Fruit fly (Drosophila melanogaster) whole organism, wandering third instar larva: ENCODE data around the gene rudhira.

Source experiments
- br ChIP-seq: fragments of 200-800 bp; sonication (Bioruptor generic); optimal IDR thresholded peaks from 2 replicates; lab custom pipeline; 2016; ENCODE audit warnings: missing biosample characterization, missing genetic modification characterization
- fru ChIP-seq: fragments of 200-800 bp; sonication (Bioruptor generic); optimal IDR thresholded peaks from 3 replicates; lab custom pipeline; 2016; ENCODE audit warnings: missing biosample characterization, mild to moderate bottlenecking, missing genetic modification characterization
- pan ChIP-seq: fragments of >200 bp; optimal IDR thresholded peaks from 2 replicates; lab custom pipeline; 2017
- usp ChIP-seq: fragments of >200 bp; optimal IDR thresholded peaks from 2 replicates; lab custom pipeline; 2017; ENCODE audit warnings: missing biosample characterization, missing genetic modification characterization

DNA sequence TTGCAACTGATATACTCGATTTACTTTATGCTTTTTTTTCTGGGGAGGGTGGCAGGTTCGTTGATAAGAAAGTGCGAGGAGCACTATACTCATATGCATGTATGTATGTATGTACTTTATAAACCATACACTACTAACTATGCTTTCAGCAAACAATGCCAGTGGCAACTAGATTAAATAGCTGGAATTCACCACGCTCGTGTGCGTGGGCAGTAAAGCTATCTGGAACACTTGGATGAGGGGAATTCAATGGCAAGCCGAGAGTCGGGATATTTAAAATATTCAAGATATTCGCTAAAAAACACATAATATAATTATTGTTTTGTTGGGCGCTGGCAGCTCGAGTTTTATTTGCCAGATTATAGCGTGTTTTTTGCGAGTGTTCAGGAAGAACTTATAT, 40.2 kb downstream of the rudhira start:
- TF ChIP-seq usp (GFP tag; lab: Kevin White, UChicago) (no peak), br (no peak), pan (lab: Kevin White, UChicago) (no peak), fru (no peak)
